Fruit fly (Drosophila melanogaster): ENCODE data around the gene Cyp6a18.

DNA sequence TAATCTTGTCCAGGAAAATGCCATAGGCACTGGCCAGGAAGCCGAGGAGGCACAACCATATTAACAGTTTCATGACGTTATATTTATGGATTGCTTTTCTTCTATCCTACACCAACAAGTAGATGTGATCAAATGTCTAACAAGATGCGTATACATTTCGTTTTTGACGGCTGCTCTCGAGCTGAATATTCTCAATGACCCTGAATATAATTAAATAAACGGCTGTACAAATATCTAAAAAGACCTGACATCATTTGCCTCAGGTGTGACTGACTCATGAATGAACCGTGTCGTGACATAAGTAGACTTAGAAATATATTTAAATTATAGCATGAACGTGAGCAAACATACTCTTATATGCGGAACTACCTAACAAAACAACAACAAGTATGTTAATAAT, 24.4 kb downstream of the Cyp6a18 start, which contains the start of gene CG5402:
- TF ChIP-seq CTCF (optimal IDR thresholded peaks at IDR 0.05) (no peak), CG8478 (optimal IDR thresholded peaks at IDR 0.05) (no peak)
